Worm (Caenorhabditis elegans): ENCODE data around the gene cgp-1.

DNA sequence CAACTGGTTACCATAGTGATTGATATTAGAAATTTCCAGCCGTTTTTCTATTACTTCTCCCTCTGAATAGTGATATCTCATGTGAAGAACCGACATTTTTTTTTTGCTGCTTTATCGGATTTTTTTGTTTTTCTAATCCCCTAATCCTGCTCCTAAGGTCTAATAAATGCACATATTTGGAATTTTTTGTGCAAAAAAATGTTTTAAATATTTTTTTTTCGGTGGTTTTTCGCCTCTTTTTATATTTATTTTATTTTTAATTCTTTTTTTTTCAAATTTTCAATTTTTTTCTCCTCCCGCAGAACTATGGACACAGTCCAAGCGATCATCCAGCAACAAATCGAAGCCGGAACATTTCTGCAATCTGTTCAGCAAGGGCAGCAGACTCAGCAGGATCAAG, 44.1 kb upstream of the cgp-1 start, which contains the start of gene Y108G3AL.2:
- TF ChIP-seq fkh-10 (GFP tag; optimal IDR thresholded peaks at IDR 0.05) (no peak), lir-3 (tag; optimal IDR thresholded peaks at IDR 0.05; ENCODE audit: poor library complexity) (no peak), unc-62 (GFP tag; optimal IDR thresholded peaks at IDR 0.05) (no peak), mef-2 (tag; optimal IDR thresholded peaks at IDR 0.05) (no peak), nhr-28 (tag; optimal IDR thresholded peaks at IDR 0.05) (no peak), aha-1 (tag; optimal IDR thresholded peaks at IDR 0.05) (no peak), ztf-11 (tag; optimal IDR thresholded peaks at IDR 0.05) (no peak), dsc-1 (tag; optimal IDR thresholded peaks at IDR 0.05) (no peak), ets-5 (GFP tag; IDR thresholded peaks at IDR 0.05) (no peak), unc-86 (tag; optimal IDR thresholded peaks at IDR 0.05) (no peak), ztf-4 (tag; optimal IDR thresholded peaks at IDR 0.05) (no peak), nhr-237 (tag; optimal IDR thresholded peaks at IDR 0.05) (no peak), tlp-1 (tag; optimal IDR thresholded peaks at IDR 0.05) (no peak), pag-3 (tag; optimal IDR thresholded peaks at IDR 0.05; ENCODE audit: borderline replicate concordance, insufficient read depth) (no peak)

All from whole organism, L1 larva.